Fruit fly (Drosophila melanogaster) S2 (cell line): ENCODE measurements around the gene Tsp39D.

Source experiments
- CG8478 ChIP-seq: fragments of >200 bp; optimal IDR thresholded peaks from 2 replicates; lab custom pipeline; 2018
- CTCF ChIP-seq, 2 experiments: fragments of >200 bp; optimal IDR thresholded peaks; 2 replicates each; lab custom pipeline; 2018

DNA sequence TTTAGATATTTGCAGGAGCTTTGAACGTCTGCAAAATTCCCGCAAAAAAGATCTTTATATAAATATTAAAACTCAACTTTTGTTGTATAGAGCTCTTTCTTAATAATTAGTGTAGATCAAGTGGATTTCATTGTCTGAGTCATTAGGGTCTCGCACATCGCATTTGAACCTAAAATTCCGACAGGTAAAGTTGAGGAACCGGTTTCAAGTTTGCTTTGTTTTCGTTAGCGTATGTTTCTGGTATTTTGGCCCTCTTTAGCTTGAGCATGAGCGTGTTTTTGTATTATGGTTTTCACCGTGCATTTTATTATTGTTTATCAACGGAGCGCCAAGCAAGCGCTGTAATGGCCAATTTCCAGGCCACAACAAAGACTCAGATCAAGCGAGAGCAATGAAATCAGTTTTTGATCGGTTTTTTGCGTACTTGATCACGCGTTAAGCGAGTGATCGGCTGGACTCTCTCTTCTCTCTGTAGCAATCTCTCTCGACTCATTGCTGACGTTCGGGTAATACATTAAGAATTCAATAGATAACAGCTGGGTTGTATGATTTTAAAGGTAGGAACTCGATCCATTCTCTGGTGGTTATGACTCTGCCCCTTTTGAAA is 31.5 kb upstream of the Tsp39D start:
- no peak for TF ChIP-seq CG8478 (lab: Kevin White, UChicago)
- TF ChIP-seq CTCF (optimal IDR thresholded peaks at IDR 0.05; lab: Kevin White, UChicago), result no peak
